Worm (Caenorhabditis elegans) whole organism, L4 larva: ENCODE results near the gene str-204.

ENCODE experiments used
- F10B5.3 ChIP-seq: sonication (generic microtip); optimal IDR thresholded peaks from 2 replicates; lab custom pipeline; 2016; ENCODE audit warnings: mild to moderate bottlenecking, missing genetic modification characterization, missing compliant biosample characterization
- R02D3.7 ChIP-seq: fragments of 150-350 bp; sonication (generic microtip); optimal IDR thresholded peaks from 3 replicates; lab custom pipeline; 2014; ENCODE audit warnings: missing biosample characterization, missing genetic modification characterization
- T20F7.1 ChIP-seq: fragments of 200-800 bp; sonication (Bioruptor generic); optimal IDR thresholded peaks from 2 replicates; lab custom pipeline; 2018; ENCODE audit warnings: mild to moderate bottlenecking, missing genetic modification characterization, missing compliant biosample characterization
- T26A8.4 ChIP-seq: fragments of 200-800 bp; sonication (Bioruptor generic); IDR thresholded peaks from 2 replicates; pipeline ENCODE4 v1.3.6; 2022; ENCODE audit warnings: missing genetic modification characterization, missing compliant biosample characterization
- Y105C5A.15 ChIP-seq: fragments of 200-800 bp; sonication (Bioruptor generic); IDR thresholded peaks from 2 replicates; pipeline ENCODE4 v1.3.6; 2022; ENCODE audit warnings: missing genetic modification characterization, missing compliant biosample characterization
- Y48G9A.11 ChIP-seq: fragments of 200-800 bp; sonication (Bioruptor generic); IDR thresholded peaks from 2 replicates; pipeline ENCODE4 v1.3.6; 2022; ENCODE audit warnings: missing genetic modification reagents, missing genetic modification characterization, missing compliant biosample characterization
- Y75B8A.6 ChIP-seq: fragments of 200-800 bp; sonication (Bioruptor generic); IDR thresholded peaks from 2 replicates; pipeline ENCODE4 v1.3.6; 2022; ENCODE audit warnings: missing genetic modification reagents, missing genetic modification characterization, missing compliant biosample characterization
- aha-1 ChIP-seq: fragments of 150-350 bp; peaks from one replicate; lab custom pipeline; 2014; ENCODE audit warnings: missing biosample characterization, missing genetic modification characterization
- ama-1 ChIP-seq: fragments of 150-350 bp; optimal IDR thresholded peaks from 2 replicates; lab custom pipeline; 2014; ENCODE audit warnings: inconsistent platforms, mixed read lengths
- arid-1 ChIP-seq: fragments of 200-800 bp; sonication (Bioruptor generic); conservative IDR thresholded peaks from 2 replicates; pipeline ENCODE4 v1.3.6; 2022; ENCODE audit warnings: missing genetic modification reagents, missing genetic modification characterization, missing compliant biosample characterization
- ces-1 ChIP-seq: fragments of 150-350 bp; sonication (generic microtip); optimal IDR thresholded peaks from 4 replicates; lab custom pipeline; 2014; ENCODE audit warnings: missing biosample characterization, missing genetic modification reagents, missing genetic modification characterization
- cey-2 ChIP-seq: sonication (generic microtip); optimal IDR thresholded peaks from 3 replicates; lab custom pipeline; 2017; ENCODE audit warnings: missing genetic modification characterization, mild to moderate bottlenecking, missing compliant biosample characterization, antibody characterized with exemption, borderline replicate concordance; ENCODE audit not compliant: insufficient read depth
- daf-16 ChIP-seq, 3 experiments: sonication (generic microtip); optimal IDR thresholded peaks; 2 replicates each; lab custom pipeline; 2016 to 2017; ENCODE audit warnings: missing genetic modification characterization in 3 of 3, missing genetic modification reagents in 3 of 3, mild to moderate bottlenecking in 2 of 3, missing compliant biosample characterization in 2 of 3, missing biosample characterization in 1 of 3, moderate library complexity in 1 of 3
- daf-19 ChIP-seq: fragments of 200-800 bp; sonication (Bioruptor generic); conservative IDR thresholded peaks from 2 replicates; pipeline ENCODE4 v1.3.6; 2022; ENCODE audit warnings: missing genetic modification characterization, missing compliant biosample characterization
- dmd-6 ChIP-seq: fragments of 200-800 bp; sonication (Bioruptor generic); IDR thresholded peaks from 2 replicates; pipeline ENCODE4 v1.3.6; 2022; ENCODE audit warnings: missing genetic modification reagents, missing genetic modification characterization, missing compliant biosample characterization
- dmd-9 ChIP-seq: fragments of 200-800 bp; sonication (Bioruptor generic); IDR thresholded peaks from 2 replicates; pipeline ENCODE4 v1.3.6; 2022; ENCODE audit warnings: missing genetic modification reagents, missing genetic modification characterization, missing compliant biosample characterization
- duxl-1 ChIP-seq: sonication (generic microtip); optimal IDR thresholded peaks from 2 replicates; lab custom pipeline; 2016; ENCODE audit warnings: mild to moderate bottlenecking, missing genetic modification characterization, moderate library complexity, missing compliant biosample characterization; ENCODE audit not compliant: poor library complexity
- dve-1 ChIP-seq: sonication (generic microtip); optimal IDR thresholded peaks from 2 replicates; lab custom pipeline; 2017; ENCODE audit warnings: antibody characterized with exemption, mild to moderate bottlenecking, missing genetic modification characterization, missing compliant biosample characterization; ENCODE audit not compliant: insufficient read depth
- gei-8 ChIP-seq: fragments of 200-800 bp; sonication (Bioruptor generic); optimal IDR thresholded peaks from 2 replicates; lab custom pipeline; 2018; ENCODE audit warnings: mild to moderate bottlenecking, missing genetic modification characterization, missing compliant biosample characterization
- hlh-11 ChIP-seq: fragments of 200-800 bp; sonication (Bioruptor generic); optimal IDR thresholded peaks from 2 replicates; lab custom pipeline; 2018; ENCODE audit warnings: mild to moderate bottlenecking, missing genetic modification characterization, missing compliant biosample characterization
- hlh-30 ChIP-seq: sonication (generic microtip); optimal IDR thresholded peaks from 2 replicates; lab custom pipeline; 2017; ENCODE audit warnings: antibody characterized with exemption, mild to moderate bottlenecking, missing genetic modification characterization, missing compliant biosample characterization; ENCODE audit not compliant: insufficient read depth
- hmg-1.1 ChIP-seq: fragments of 200-800 bp; sonication (Bioruptor generic); IDR thresholded peaks from 2 replicates; pipeline ENCODE4 v1.3.6; 2022; ENCODE audit warnings: missing genetic modification reagents, missing genetic modification characterization, missing compliant biosample characterization
- jun-1 ChIP-seq: fragments of 150-350 bp; optimal IDR thresholded peaks from 2 replicates; lab custom pipeline; 2014; ENCODE audit warnings: missing biosample characterization, missing genetic modification reagents, missing genetic modification characterization
- lim-7 ChIP-seq: fragments of 200-800 bp; sonication (Bioruptor generic); IDR thresholded peaks from 2 replicates; pipeline ENCODE4 v1.3.6; 2022; ENCODE audit warnings: missing genetic modification characterization, missing compliant biosample characterization
- lin-1 ChIP-seq: fragments of 200-800 bp; sonication (Bioruptor generic); IDR thresholded peaks from 2 replicates; pipeline ENCODE4 v1.3.6; 2022; ENCODE audit warnings: missing genetic modification reagents, missing genetic modification characterization, missing compliant biosample characterization
- lin-13 ChIP-seq: fragments of 150-350 bp; optimal IDR thresholded peaks from 2 replicates; lab custom pipeline; 2014; ENCODE audit warnings: missing biosample characterization, missing genetic modification reagents, missing genetic modification characterization
- lir-3 ChIP-seq: sonication (generic microtip); optimal IDR thresholded peaks from 2 replicates; lab custom pipeline; 2016; ENCODE audit warnings: mild to moderate bottlenecking, missing genetic modification characterization, missing compliant biosample characterization
- lsy-2 ChIP-seq, 2 experiments: fragments of 150-350 bp in 1 of 2; sonication (generic microtip) in 1 of 2; optimal IDR thresholded peaks; 2 replicates each; lab custom pipeline; 2014 to 2017; ENCODE audit warnings: missing biosample characterization in 2 of 2, missing genetic modification characterization in 2 of 2
- mdl-1 ChIP-seq, 2 experiments: fragments of 150-350 bp in 1 of 2; sonication (generic microtip) in 1 of 2; optimal IDR thresholded peaks; 2 replicates each; lab custom pipeline; 2014 to 2017; ENCODE audit warnings: missing biosample characterization in 2 of 2, missing genetic modification characterization in 2 of 2
- mep-1 ChIP-seq: fragments of 150-350 bp; sonication (generic microtip); optimal IDR thresholded peaks from 3 replicates; lab custom pipeline; 2014; ENCODE audit warnings: missing biosample characterization, missing genetic modification characterization
- mes-2 ChIP-seq: sonication (generic microtip); optimal IDR thresholded peaks from 2 replicates; lab custom pipeline; 2016; ENCODE audit warnings: missing genotype, mild to moderate bottlenecking, missing genetic modification characterization, missing compliant biosample characterization; ENCODE audit not compliant: poor library complexity, severe bottlenecking
- mxl-3 ChIP-seq: fragments of 200-800 bp; sonication (Bioruptor generic); optimal IDR thresholded peaks from 2 replicates; lab custom pipeline; 2018; ENCODE audit warnings: mild to moderate bottlenecking, missing genetic modification characterization, missing compliant biosample characterization
- nhr-102 ChIP-seq: sonication (generic microtip); optimal IDR thresholded peaks from 2 replicates; lab custom pipeline; 2016; ENCODE audit warnings: mild to moderate bottlenecking, missing genetic modification characterization, moderate library complexity, missing compliant biosample characterization
- nhr-11 ChIP-seq: fragments of 150-350 bp; optimal IDR thresholded peaks from 2 replicates; lab custom pipeline; 2014; ENCODE audit warnings: missing biosample characterization, missing genetic modification characterization
- nhr-28 ChIP-seq: fragments of 150-350 bp; optimal IDR thresholded peaks from 2 replicates; lab custom pipeline; 2014; ENCODE audit warnings: missing biosample characterization, missing genetic modification characterization
- nhr-42 ChIP-seq: fragments of 200-800 bp; sonication (Bioruptor generic); IDR thresholded peaks from 2 replicates; pipeline ENCODE4 v1.3.6; 2022; ENCODE audit warnings: missing genetic modification characterization, missing compliant biosample characterization
- nhr-48 ChIP-seq: sonication (generic microtip); optimal IDR thresholded peaks from 2 replicates; lab custom pipeline; 2016; ENCODE audit warnings: mild to moderate bottlenecking, missing genetic modification characterization, missing compliant biosample characterization
- nhr-76 ChIP-seq: fragments of 150-350 bp; optimal IDR thresholded peaks from 2 replicates; lab custom pipeline; 2014; ENCODE audit warnings: missing biosample characterization, missing genetic modification characterization
- nhr-77 ChIP-seq: fragments of 150-350 bp; optimal IDR thresholded peaks from 2 replicates; lab custom pipeline; 2014; ENCODE audit warnings: missing biosample characterization, missing genetic modification characterization
- php-3 ChIP-seq: fragments of 200-800 bp; sonication (Bioruptor generic); IDR thresholded peaks from 2 replicates; pipeline ENCODE4 v1.3.6; 2022; ENCODE audit warnings: missing genetic modification reagents, missing genetic modification characterization, missing compliant biosample characterization
- pqm-1 ChIP-seq: sonication (generic microtip); optimal IDR thresholded peaks from 2 replicates; lab custom pipeline; 2017; ENCODE audit warnings: missing biosample characterization, missing genetic modification characterization
- rbr-2 ChIP-seq: sonication (generic microtip); optimal IDR thresholded peaks from 2 replicates; lab custom pipeline; 2016; ENCODE audit warnings: missing genotype, missing genetic modification characterization, missing compliant biosample characterization
- sdz-12 ChIP-seq: fragments of 200-800 bp; sonication (Bioruptor generic); optimal IDR thresholded peaks from 2 replicates; lab custom pipeline; 2018; ENCODE audit warnings: mild to moderate bottlenecking, missing genetic modification characterization, missing compliant biosample characterization
- skn-1 ChIP-seq: fragments of 150-350 bp; optimal IDR thresholded peaks from 2 replicates; lab custom pipeline; 2014; ENCODE audit warnings: missing biosample characterization, missing genetic modification characterization
- snpc-1.2 ChIP-seq: fragments of 200-800 bp; sonication (Bioruptor generic); IDR thresholded peaks from 2 replicates; pipeline ENCODE4 v1.3.6; 2022; ENCODE audit warnings: missing genetic modification reagents, missing genetic modification characterization, missing compliant biosample characterization
- tra-1 ChIP-seq: fragments of 200-800 bp; sonication (Bioruptor generic); IDR thresholded peaks from 2 replicates; pipeline ENCODE4 v1.3.6; 2022; ENCODE audit warnings: missing genetic modification reagents, missing genetic modification characterization, missing compliant biosample characterization

Gene str-204

DNA sequence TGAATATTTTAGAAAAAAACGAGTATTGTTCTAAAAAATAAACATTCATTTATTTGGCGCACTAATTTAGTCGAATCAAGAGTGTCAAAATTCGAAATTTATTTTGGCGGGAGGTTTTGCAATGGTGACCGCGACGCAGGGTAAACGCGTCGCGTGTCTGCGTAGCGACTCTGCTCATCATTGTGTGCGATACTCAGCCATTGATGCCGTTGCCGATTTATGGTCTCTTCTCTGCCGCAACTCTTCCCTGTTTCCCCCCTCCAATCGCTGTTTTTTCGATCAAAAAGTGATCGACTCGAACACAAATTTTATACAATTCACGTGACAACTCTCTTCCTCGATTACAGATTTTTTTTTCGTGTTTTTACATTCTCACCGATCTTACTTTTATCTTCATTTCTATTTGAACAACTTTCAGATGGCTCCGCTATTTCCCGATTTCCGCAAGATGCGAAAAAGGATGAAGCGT, 37.0 kb downstream of the str-204 start, which contains the start of gene F09G2.2 (continued):
- peak; percentile 89 for TF ChIP-seq tra-1 (GFP tag; lab: Robert Waterston, UW)
- peak; percentile 43 for TF ChIP-seq mxl-3 (GFP tag; lab: Kevin White, UChicago)
- no peak for TF ChIP-seq skn-1 (tag; lab: Kevin White, UChicago)
- peak; percentile 90 for TF ChIP-seq rbr-2 (tag; lab: Kevin White, UChicago)
- TF ChIP-seq cey-2 (tag; lab: Kevin White, UChicago): no peak

ce11 chrV:7197036-7197435, 37.5 kb downstream of the str-204 start:
- TF ChIP-seq ces-1 (GFP tag; lab: Kevin White, UChicago): no peak
- TF ChIP-seq nhr-42 (GFP tag; lab: Robert Waterston, UW): 0 out of 2 replicates have a peak, but pooled peaks have one; percentile 20
- 0 out of 2 replicates have a peak, but pooled peaks have one; percentile 49 for TF ChIP-seq lim-7
- no peak for TF ChIP-seq nhr-77
- TF ChIP-seq, all 104 proteins: peak for 2

ce11 chrV:7198403-7198802, 38.9 kb downstream of the str-204 start:
- TF ChIP-seq Y48G9A.11 (GFP tag; lab: Robert Waterston, UW): peak; percentile 48
- TF ChIP-seq ama-1 (lab: Kevin White, UChicago): peak; percentile 83
- peak; percentile 41 for TF ChIP-seq T20F7.1 (GFP tag; lab: Kevin White, UChicago)
- TF ChIP-seq aha-1: peak; percentile 66
- peak; percentile 86 for TF ChIP-seq nhr-28 (tag; lab: Kevin White, UChicago)
- TF ChIP-seq nhr-42 (GFP tag; lab: Robert Waterston, UW): 0 out of 2 replicates have a peak, but pooled peaks have one; percentile 10
- peak; percentile 5 for TF ChIP-seq sdz-12 (GFP tag; lab: Kevin White, UChicago)
- no peak for TF ChIP-seq nhr-76 (tag; lab: Kevin White, UChicago)
- peak; percentile 57 for TF ChIP-seq duxl-1
- TF ChIP-seq arid-1 (GFP tag; lab: Robert Waterston, UW): peak; percentile 59; the same call in 1 of the 2 replicates
- no peak for TF ChIP-seq lir-3 (tag; lab: Kevin White, UChicago)
- TF ChIP-seq jun-1 (tag; lab: Kevin White, UChicago): no peak
- TF ChIP-seq mdl-1 (tag; optimal IDR thresholded peaks at IDR 0.05; lab: Kevin White, UChicago): peak in 1 of 2 experiments; percentile 21
- TF ChIP-seq pqm-1 (tag; lab: Kevin White, UChicago): peak; percentile 63
- peak in 1 of 2 experiments; percentile 38 for TF ChIP-seq daf-16 (GFP tag; optimal IDR thresholded peaks at IDR 0.05; lab: Kevin White, UChicago)
- TF ChIP-seq daf-16 (tag; optimal IDR thresholded peaks at IDR 0.05; lab: Kevin White, UChicago): peak; percentile 46
- TF ChIP-seq hmg-1.1 (GFP tag; lab: Robert Waterston, UW): 0 out of 2 replicates have a peak, but pooled peaks have one; percentile 15
- TF ChIP-seq nhr-102 (tag; lab: Kevin White, UChicago): peak; percentile 63
- TF ChIP-seq Y75B8A.6 (GFP tag; lab: Robert Waterston, UW): no peak
- peak; percentile 74 for TF ChIP-seq lin-13 (GFP tag; lab: Kevin White, UChicago)
- 0 out of 2 replicates have a peak, but pooled peaks have one; percentile 28 for TF ChIP-seq lin-1
- TF ChIP-seq Y105C5A.15 (GFP tag; lab: Robert Waterston, UW): no peak
- TF ChIP-seq T26A8.4 (GFP tag; lab: Robert Waterston, UW): 0 out of 2 replicates have a peak, but pooled peaks have one; percentile 37
- TF ChIP-seq lsy-2 (tag; optimal IDR thresholded peaks at IDR 0.05; lab: Kevin White, UChicago): peak in 1 of 2 experiments; percentile 21
- no peak for TF ChIP-seq dmd-9 (GFP tag; lab: Robert Waterston, UW)
- TF ChIP-seq daf-19 (GFP tag; lab: Robert Waterston, UW): no peak
- peak; percentile 71 for TF ChIP-seq hlh-11 (tag; lab: Kevin White, UChicago)
- TF ChIP-seq dve-1 (tag; lab: Kevin White, UChicago): peak; percentile 84
- TF ChIP-seq hlh-30 (tag; lab: Kevin White, UChicago): peak; percentile 27
- TF ChIP-seq nhr-48 (tag; lab: Kevin White, UChicago): peak; percentile 14
- peak; percentile 73 for TF ChIP-seq dmd-6 (GFP tag; lab: Robert Waterston, UW)
- TF ChIP-seq nhr-11 (tag; lab: Kevin White, UChicago): no peak
- TF ChIP-seq snpc-1.2 (GFP tag; lab: Robert Waterston, UW): no peak
- TF ChIP-seq gei-8 (GFP tag; lab: Kevin White, UChicago): peak; percentile 23
- peak; percentile 38 for TF ChIP-seq F10B5.3 (tag; lab: Kevin White, UChicago)
- peak; percentile 34 for TF ChIP-seq mes-2
- peak; percentile 58 for TF ChIP-seq php-3 (GFP tag; lab: Robert Waterston, UW)
- peak; percentile 61 for TF ChIP-seq mep-1 (tag; lab: Kevin White, UChicago)
- TF ChIP-seq R02D3.7: no peak
